Fruit fly (Drosophila melanogaster) whole organism, embryonic: Measurements from ENCODE around the gene Acn.
A peak's percentile ranks its signal among the peaks of the same experiment; 100 is the strongest.

Experiments
- CG10543 ChIP-seq: fragments of 200-800 bp; sonication (Bioruptor generic); optimal IDR thresholded peaks from 3 replicates; lab custom pipeline; 2017; ENCODE audit warnings: missing biosample characterization, mild to moderate bottlenecking, missing genetic modification characterization, moderate library complexity
- CG10959 ChIP-seq: fragments of 200-800 bp; sonication (Bioruptor generic); IDR thresholded peaks from 2 replicates; pipeline ENCODE4 v1.3.6; 2022; ENCODE audit warnings: missing biosample characterization, missing genetic modification characterization
- CG12155 ChIP-seq: fragments of 200-800 bp; sonication (Bioruptor generic); optimal IDR thresholded peaks from 3 replicates; lab custom pipeline; 2016; ENCODE audit warnings: missing biosample characterization, missing genetic modification characterization
- CG14710 ChIP-seq: fragments of 200-800 bp; sonication (Bioruptor generic); optimal IDR thresholded peaks from 3 replicates; lab custom pipeline; 2019; ENCODE audit warnings: missing biosample characterization, mild to moderate bottlenecking, missing genetic modification characterization, moderate library complexity
- CG15601 ChIP-seq: fragments of 200-800 bp; sonication (Bioruptor generic); optimal IDR thresholded peaks from 3 replicates; lab custom pipeline; 2019; ENCODE audit warnings: missing biosample characterization, mild to moderate bottlenecking, missing genetic modification characterization, moderate library complexity
- CG1603 ChIP-seq: fragments of 200-800 bp; sonication (Bioruptor generic); optimal IDR thresholded peaks from 2 replicates; lab custom pipeline; 2019; ENCODE audit warnings: missing biosample characterization, mild to moderate bottlenecking, missing genetic modification characterization, moderate library complexity
- CG16815 ChIP-seq: fragments of 200-800 bp; sonication (Bioruptor generic); optimal IDR thresholded peaks from 3 replicates; lab custom pipeline; 2017; ENCODE audit warnings: missing biosample characterization, mild to moderate bottlenecking, missing genetic modification characterization
- CG1832 ChIP-seq: fragments of 200-800 bp; sonication (Bioruptor generic); optimal IDR thresholded peaks from 2 replicates; lab custom pipeline; 2017; ENCODE audit warnings: missing biosample characterization, mild to moderate bottlenecking, missing genetic modification characterization, inconsistent platforms
- CG2199 ChIP-seq: fragments of 200-800 bp; sonication (Bioruptor generic); IDR thresholded peaks from 3 replicates; pipeline ENCODE4 v1.3.6; 2022; ENCODE audit warnings: missing biosample characterization, missing genetic modification characterization
- CG2678 ChIP-seq: fragments of 200-800 bp; sonication (Bioruptor generic); optimal IDR thresholded peaks from 3 replicates; lab custom pipeline; 2019; ENCODE audit warnings: missing biosample characterization, mild to moderate bottlenecking, missing genetic modification characterization, moderate library complexity
- CG2712 ChIP-seq: fragments of 200-800 bp; optimal IDR thresholded peaks from 3 replicates; lab custom pipeline; 2019; ENCODE audit warnings: missing biosample characterization, mild to moderate bottlenecking, missing genetic modification characterization, moderate library complexity
- CG2875 ChIP-seq: fragments of 200-800 bp; sonication (Bioruptor generic); optimal IDR thresholded peaks from 2 replicates; lab custom pipeline; 2017; ENCODE audit warnings: missing biosample characterization, mild to moderate bottlenecking, missing genetic modification characterization, missing genetic modification reagents
- CG34376 ChIP-seq: fragments of 200-800 bp; sonication (Bioruptor generic); optimal IDR thresholded peaks from 2 replicates; lab custom pipeline; 2018; ENCODE audit warnings: missing biosample characterization, mild to moderate bottlenecking, missing genetic modification characterization
- CG4360 ChIP-seq: fragments of 200-800 bp; sonication (Bioruptor generic); IDR thresholded peaks from 2 replicates; pipeline ENCODE4 v1.3.6; 2022; ENCODE audit warnings: missing biosample characterization, missing genetic modification characterization
- CG4424 ChIP-seq: fragments of 200-800 bp; sonication (Bioruptor generic); optimal IDR thresholded peaks from 3 replicates; lab custom pipeline; 2016; ENCODE audit warnings: missing biosample characterization, missing genetic modification characterization
- CG6791 ChIP-seq: fragments of 200-800 bp; sonication (Bioruptor generic); IDR thresholded peaks from 3 replicates; pipeline ENCODE4 v1.3.6; 2022; ENCODE audit warnings: missing biosample characterization, missing genetic modification characterization; ENCODE audit not compliant: partially characterized antibody
- CG7963 ChIP-seq: fragments of 200-800 bp; sonication (Bioruptor generic); IDR thresholded peaks from 3 replicates; pipeline ENCODE4 v1.3.6; 2022; ENCODE audit warnings: missing biosample characterization, missing genetic modification characterization; ENCODE audit not compliant: partially characterized antibody
- CG8388 ChIP-seq: fragments of 200-800 bp; sonication (Bioruptor generic); optimal IDR thresholded peaks from 2 replicates; lab custom pipeline; 2019; ENCODE audit warnings: missing biosample characterization, mild to moderate bottlenecking, missing genetic modification characterization, moderate library complexity
- CrebB ChIP-seq: fragments of 200-800 bp; sonication (Bioruptor generic); optimal IDR thresholded peaks from 3 replicates; lab custom pipeline; 2018; ENCODE audit warnings: missing biosample characterization, mild to moderate bottlenecking, missing genetic modification characterization
- D ChIP-seq, 2 experiments: fragments of 200-800 bp in 1 of 2; fragments of >200 bp in 1 of 2; sonication (Bioruptor generic) in 1 of 2; optimal IDR thresholded peaks; 2 replicates in 1 of 2; 3 replicates in 1 of 2; lab custom pipeline; 2017; ENCODE audit warnings: mild to moderate bottlenecking in 1 of 2, missing biosample characterization in 1 of 2, missing genetic modification characterization in 1 of 2, missing genetic modification reagents in 1 of 2
- Dip2 ChIP-seq: fragments of 200-800 bp; sonication (Bioruptor generic); IDR thresholded peaks from 2 replicates; pipeline ENCODE4 v1.3.6; 2022; ENCODE audit warnings: missing biosample characterization, missing genetic modification characterization
- Drgx ChIP-seq: fragments of 200-800 bp; sonication (Bioruptor generic); IDR thresholded peaks from 2 replicates; pipeline ENCODE4 v1.3.6; 2022; ENCODE audit warnings: missing biosample characterization, missing genetic modification characterization
- GATAe ChIP-seq: fragments of 200-800 bp; sonication (Bioruptor generic); conservative IDR thresholded peaks from 2 replicates; pipeline ENCODE4 v1.3.6; 2022; ENCODE audit warnings: missing biosample characterization, missing genetic modification characterization
- Hey ChIP-seq: fragments of 200-800 bp; sonication (Bioruptor generic); optimal IDR thresholded peaks from 3 replicates; lab custom pipeline; 2018; ENCODE audit warnings: missing biosample characterization, mild to moderate bottlenecking, missing genetic modification characterization
- HmgD ChIP-seq: fragments of 200-800 bp; sonication (Bioruptor generic); optimal IDR thresholded peaks from 3 replicates; lab custom pipeline; 2016; ENCODE audit warnings: missing biosample characterization, missing genetic modification characterization
- HmgZ ChIP-seq: fragments of 200-800 bp; sonication (Bioruptor generic); optimal IDR thresholded peaks from 2 replicates; lab custom pipeline; 2018; ENCODE audit warnings: missing biosample characterization, mild to moderate bottlenecking, missing genetic modification characterization
- Hr78 ChIP-seq, 2 experiments: fragments of 200-800 bp in 1 of 2; fragments of >200 bp in 1 of 2; sonication (Bioruptor generic) in 1 of 2; optimal IDR thresholded peaks; 2 replicates each; lab custom pipeline; 2017 to 2019; ENCODE audit warnings: missing biosample characterization in 2 of 2, missing genetic modification characterization in 2 of 2, mild to moderate bottlenecking in 1 of 2, moderate library complexity in 1 of 2
- Lim3 ChIP-seq: fragments of 200-800 bp; sonication (Bioruptor generic); IDR thresholded peaks from 2 replicates; pipeline ENCODE4 v1.3.6; 2022; ENCODE audit warnings: missing biosample characterization, missing genetic modification characterization
- Mad ChIP-seq: fragments of 200-800 bp; sonication (Bioruptor generic); optimal IDR thresholded peaks from 2 replicates; lab custom pipeline; 2016; ENCODE audit warnings: missing biosample characterization, missing genetic modification characterization
- Nf-YC ChIP-seq: fragments of 200-800 bp; optimal IDR thresholded peaks from 3 replicates; lab custom pipeline; 2019; ENCODE audit warnings: missing biosample characterization, mild to moderate bottlenecking, missing genetic modification characterization, moderate library complexity
- YL-1 ChIP-seq: fragments of 200-800 bp; sonication (Bioruptor generic); optimal IDR thresholded peaks from 3 replicates; lab custom pipeline; 2017; ENCODE audit warnings: missing biosample characterization, mild to moderate bottlenecking, missing genetic modification characterization
- cato ChIP-seq: fragments of 200-800 bp; sonication (Bioruptor generic); optimal IDR thresholded peaks from 2 replicates; lab custom pipeline; 2016; ENCODE audit warnings: missing biosample characterization, missing genetic modification characterization, borderline replicate concordance
- corto ChIP-seq: fragments of 200-800 bp; sonication (Bioruptor generic); optimal IDR thresholded peaks from 2 replicates; lab custom pipeline; 2016; ENCODE audit warnings: missing biosample characterization, mild to moderate bottlenecking, missing genetic modification characterization, moderate library complexity
- exex ChIP-seq: fragments of 200-800 bp; sonication (Bioruptor generic); optimal IDR thresholded peaks from 4 replicates; lab custom pipeline; 2018; ENCODE audit warnings: missing biosample characterization, mild to moderate bottlenecking, missing genetic modification characterization, moderate library complexity
- fd64A ChIP-seq: fragments of 200-800 bp; sonication (Bioruptor generic); optimal IDR thresholded peaks from 3 replicates; lab custom pipeline; 2018; ENCODE audit warnings: missing biosample characterization, mild to moderate bottlenecking, missing genetic modification characterization
- gcm ChIP-seq: fragments of 200-800 bp; sonication (Bioruptor generic); optimal IDR thresholded peaks from 2 replicates; lab custom pipeline; 2019; ENCODE audit warnings: missing biosample characterization, mild to moderate bottlenecking, missing genetic modification characterization, moderate library complexity
- grn ChIP-seq: fragments of 200-800 bp; sonication (Bioruptor generic); optimal IDR thresholded peaks from 3 replicates; lab custom pipeline; 2017; ENCODE audit warnings: missing biosample characterization, missing genetic modification characterization
- gt ChIP-seq: fragments of 200-800 bp; sonication (Bioruptor generic); IDR thresholded peaks from 2 replicates; pipeline ENCODE4 v1.3.6; 2022; ENCODE audit warnings: missing biosample characterization, missing genetic modification characterization
- kni ChIP-seq: fragments of 200-800 bp; sonication (Bioruptor generic); optimal IDR thresholded peaks from 3 replicates; lab custom pipeline; 2017; ENCODE audit warnings: mild to moderate bottlenecking, missing biosample characterization, missing genetic modification reagents, missing genetic modification characterization
- lilli ChIP-seq: fragments of 200-800 bp; sonication (Bioruptor generic); optimal IDR thresholded peaks from 3 replicates; lab custom pipeline; 2016; ENCODE audit warnings: missing biosample characterization, missing genetic modification characterization
- mld ChIP-seq: fragments of 200-800 bp; sonication (Bioruptor generic); IDR thresholded peaks from 3 replicates; pipeline ENCODE4 v1.3.6; 2022; ENCODE audit warnings: missing biosample characterization, missing genetic modification characterization; ENCODE audit not compliant: partially characterized antibody
- onecut ChIP-seq: fragments of 200-800 bp; sonication (Bioruptor generic); IDR thresholded peaks from 2 replicates; pipeline ENCODE4 v1.3.6; 2022; ENCODE audit warnings: missing biosample characterization, missing genetic modification characterization
- repo ChIP-seq: fragments of 200-800 bp; sonication (Bioruptor generic); optimal IDR thresholded peaks from 2 replicates; lab custom pipeline; 2016; ENCODE audit warnings: missing biosample characterization, missing genetic modification characterization
- so ChIP-seq: fragments of 200-800 bp; sonication (Bioruptor generic); IDR thresholded peaks from 3 replicates; pipeline ENCODE4 v1.3.6; 2022; ENCODE audit warnings: missing biosample characterization, missing genetic modification characterization
- sug ChIP-seq: fragments of 200-800 bp; optimal IDR thresholded peaks from 2 replicates; lab custom pipeline; 2019; ENCODE audit warnings: missing biosample characterization, mild to moderate bottlenecking, missing genetic modification characterization, moderate library complexity
- tna ChIP-seq: fragments of 200-800 bp; sonication (Bioruptor generic); IDR thresholded peaks from 2 replicates; pipeline ENCODE4 v1.3.6; 2022; ENCODE audit warnings: missing biosample characterization, missing genetic modification characterization; ENCODE audit not compliant: partially characterized antibody
- unc-4 ChIP-seq: fragments of 200-800 bp; sonication (Bioruptor generic); IDR thresholded peaks from 2 replicates; pipeline ENCODE4 v1.3.6; 2022; ENCODE audit warnings: missing biosample characterization, missing genetic modification characterization; ENCODE audit not compliant: partially characterized antibody
- vnd ChIP-seq: fragments of 200-800 bp; sonication (Bioruptor generic); IDR thresholded peaks from 3 replicates; pipeline ENCODE4 v1.3.6; 2022; ENCODE audit warnings: missing biosample characterization, missing genetic modification characterization; ENCODE audit not compliant: partially characterized antibody

Gene Acn

dm6 chr2L:19096361-19096760 is 51.2 kb downstream of the Acn start (continued):
- TF ChIP-seq sug (tag; lab: Kevin White, UChicago) (peak; percentile 34), kni (GFP tag; lab: Kevin White, UChicago) (peak; percentile 19), Hey (tag; lab: Kevin White, UChicago) (no peak), CG2875 (peak; percentile 24), CG15601 (peak; percentile 8)
- TF ChIP-seq, all 482 proteins: peak for 20

- TF ChIP-seq CG1832 (GFP tag; lab: Kevin White, UChicago) (no peak), CG10543 (GFP tag; lab: Kevin White, UChicago) (no peak), gcm (GFP tag; lab: Kevin White, UChicago) (no peak), exex (tag; lab: Kevin White, UChicago) (peak; percentile 99), CG14710 (tag; lab: Kevin White, UChicago) (no peak), D (optimal IDR thresholded peaks at IDR 0.05; lab: Kevin White, UChicago) (no peak), D (GFP tag; optimal IDR thresholded peaks at IDR 0.05; lab: Kevin White, UChicago) (no peak), HmgZ (no peak), Lim3 (GFP tag; lab: Robert Waterston, UW) (no peak), CG2199 (no peak), lilli (GFP tag; lab: Kevin White, UChicago) (no peak), mld (no peak), sug (tag; lab: Kevin White, UChicago) (peak; percentile 49), vnd (GFP tag; lab: Robert Waterston, UW) (0 out of 3 replicates have a peak, but pooled peaks have one; percentile 33), CG4424 (GFP tag; lab: Kevin White, UChicago) (no peak), Mad (GFP tag; lab: Kevin White, UChicago) (no peak), CG2678 (tag; lab: Kevin White, UChicago) (no peak), unc-4 (GFP tag; lab: Robert Waterston, UW) (no peak), CG6791 (GFP tag; lab: Robert Waterston, UW) (no peak), CG16815 (GFP tag; lab: Kevin White, UChicago) (no peak), Drgx (no peak), repo (no peak), gt (GFP tag; lab: Robert Waterston, UW) (no peak), CG4360 (GFP tag; lab: Robert Waterston, UW) (no peak), CG2712 (tag; lab: Kevin White, UChicago) (no peak), tna (no peak), onecut (GFP tag; lab: Robert Waterston, UW) (no peak), cato (no peak), CrebB (tag; lab: Kevin White, UChicago) (no peak), CG7963 (GFP tag; lab: Robert Waterston, UW) (no peak), CG12155 (GFP tag; lab: Kevin White, UChicago) (no peak), grn (GFP tag; lab: Kevin White, UChicago) (peak; percentile 74), CG34376 (peak; percentile 71), Nf-YC (tag; lab: Kevin White, UChicago) (peak; percentile 3), CG1603 (tag; lab: Kevin White, UChicago) (no peak), YL-1 (GFP tag; lab: Kevin White, UChicago) (no peak), GATAe (peak; percentile 29; the same call in 1 of the 2 replicates), HmgD (GFP tag; lab: Kevin White, UChicago) (no peak), fd64A (GFP tag; lab: Kevin White, UChicago) (no peak), corto (no peak), CG10959 (GFP tag; lab: Robert Waterston, UW) (no peak), CG8388 (GFP tag; lab: Kevin White, UChicago) (no peak), Dip2 (GFP tag; lab: Robert Waterston, UW) (no peak), so (no peak), Hr78 (GFP tag; optimal IDR thresholded peaks at IDR 0.05; lab: Kevin White, UChicago) (no peak)
Measured at dm6 chr2L:19097374-19097773, 52.2 kb downstream of the Acn start.
